Fruit fly (Drosophila melanogaster) whole organism, adult: ENCODE measurements around the gene Syt1.

Experiments used
- CG11617 ChIP-seq: fragments of 200-800 bp; sonication (Bioruptor generic); optimal IDR thresholded peaks from 2 replicates; lab custom pipeline; 2017; ENCODE audit warnings: mild to moderate bottlenecking, missing biosample characterization, missing genetic modification reagents, missing genetic modification characterization
- CG12768 ChIP-seq: fragments of 200-800 bp; sonication (Bioruptor generic); optimal IDR thresholded peaks from 2 replicates; lab custom pipeline; 2017; ENCODE audit warnings: missing biosample characterization, missing genetic modification characterization, mild to moderate bottlenecking, moderate library complexity, missing genetic modification reagents
- CG14711 ChIP-seq: fragments of 200-800 bp; sonication (Bioruptor generic); optimal IDR thresholded peaks from 2 replicates; lab custom pipeline; 2018; ENCODE audit warnings: missing biosample characterization, mild to moderate bottlenecking, missing genetic modification characterization, moderate library complexity
- CG1620 ChIP-seq: fragments of 200-800 bp; sonication (Bioruptor generic); optimal IDR thresholded peaks from 2 replicates; lab custom pipeline; 2016; ENCODE audit warnings: missing biosample characterization, missing genetic modification characterization
- CG33017 ChIP-seq: fragments of 200-800 bp; sonication (Bioruptor generic); optimal IDR thresholded peaks from 2 replicates; lab custom pipeline; 2018; ENCODE audit warnings: missing biosample characterization, mild to moderate bottlenecking, missing genetic modification characterization, moderate library complexity
- CG5204 ChIP-seq: fragments of 200-800 bp; sonication (Bioruptor generic); optimal IDR thresholded peaks from 2 replicates; lab custom pipeline; 2016; ENCODE audit warnings: missing biosample characterization, missing genetic modification characterization
- CG7045 ChIP-seq: fragments of 200-800 bp; sonication (Bioruptor generic); optimal IDR thresholded peaks from 2 replicates; lab custom pipeline; 2017; ENCODE audit warnings: missing biosample characterization, mild to moderate bottlenecking, missing genetic modification characterization
- CG7101 ChIP-seq: fragments of 200-800 bp; sonication (Bioruptor generic); optimal IDR thresholded peaks from 2 replicates; lab custom pipeline; 2018; ENCODE audit warnings: missing biosample characterization, mild to moderate bottlenecking, missing genetic modification characterization, moderate library complexity
- Clk ChIP-seq: fragments of 200-800 bp; sonication (Bioruptor generic); optimal IDR thresholded peaks from 2 replicates; lab custom pipeline; 2017; ENCODE audit warnings: missing biosample characterization, missing genetic modification characterization
- Crg-1 ChIP-seq: fragments of 200-800 bp; sonication (Bioruptor generic); optimal IDR thresholded peaks from 2 replicates; lab custom pipeline; 2016; ENCODE audit warnings: missing biosample characterization, missing genetic modification characterization
- Hr96 ChIP-seq: fragments of 200-800 bp; sonication (Bioruptor generic); optimal IDR thresholded peaks from 2 replicates; lab custom pipeline; 2016; ENCODE audit warnings: missing biosample characterization, missing genetic modification characterization
- Mnt ChIP-seq: fragments of 200-800 bp; sonication (Bioruptor generic); optimal IDR thresholded peaks from 2 replicates; lab custom pipeline; 2016; ENCODE audit warnings: missing biosample characterization, mild to moderate bottlenecking, missing genetic modification characterization
- bab1 ChIP-seq: fragments of 200-800 bp; sonication (Bioruptor generic); optimal IDR thresholded peaks from 3 replicates; lab custom pipeline; 2019; ENCODE audit warnings: missing biosample characterization, mild to moderate bottlenecking, missing genetic modification characterization, moderate library complexity
- cic ChIP-seq: fragments of 200-800 bp; sonication (Bioruptor generic); optimal IDR thresholded peaks from 2 replicates; lab custom pipeline; 2017; ENCODE audit warnings: missing biosample characterization, mild to moderate bottlenecking, missing genetic modification characterization, moderate library complexity
- cnc ChIP-seq, 2 experiments: fragments of >200 bp; optimal IDR thresholded peaks; 2 replicates each; lab custom pipeline; 2017
- kay ChIP-seq: fragments of 200-800 bp; sonication (Bioruptor generic); peaks from one replicate; lab custom pipeline; 2016; ENCODE audit warnings: missing biosample characterization, missing genetic modification characterization, borderline replicate concordance
- ovo ChIP-seq: fragments of 200-800 bp; sonication (Bioruptor generic); optimal IDR thresholded peaks from 2 replicates; lab custom pipeline; 2016; ENCODE audit warnings: missing biosample characterization, missing genetic modification characterization
- pad ChIP-seq: fragments of 200-800 bp; sonication (Bioruptor generic); optimal IDR thresholded peaks from 3 replicates; lab custom pipeline; 2017; ENCODE audit warnings: missing biosample characterization, missing genetic modification characterization, mild to moderate bottlenecking, moderate library complexity, missing genetic modification reagents
- tj ChIP-seq: fragments of 200-800 bp; sonication (Bioruptor generic); optimal IDR thresholded peaks from 3 replicates; lab custom pipeline; 2017; ENCODE audit warnings: missing biosample characterization, mild to moderate bottlenecking, missing genetic modification characterization, moderate library complexity
- toe ChIP-seq: fragments of 200-800 bp; sonication (Bioruptor generic); optimal IDR thresholded peaks from 2 replicates; lab custom pipeline; 2016; ENCODE audit warnings: missing biosample characterization, missing genetic modification characterization

Syt1 gene

DNA sequence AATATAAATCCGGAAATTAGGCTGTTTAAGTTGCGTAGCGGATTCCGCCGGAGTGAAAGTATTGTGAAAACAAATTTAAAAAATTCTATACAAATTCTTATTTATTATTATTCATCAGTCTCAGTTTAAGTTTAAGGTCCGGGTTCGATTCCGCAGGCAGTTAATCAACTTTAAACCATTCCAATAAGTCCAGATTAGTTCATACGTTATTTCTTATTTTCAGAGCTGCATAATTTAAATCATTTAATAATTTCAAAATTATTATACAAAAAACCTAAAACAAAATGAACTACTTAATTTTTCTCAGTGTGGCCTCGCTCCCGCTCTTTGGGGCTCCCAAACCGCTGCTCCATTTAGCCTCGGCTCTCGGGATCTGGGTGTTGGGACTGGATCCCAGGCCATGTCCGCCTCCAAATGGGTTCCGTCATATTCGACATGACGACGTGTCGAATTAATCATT is 30.6 kb upstream of the Syt1 start:
- TF ChIP-seq Crg-1 (no peak), toe (GFP tag; lab: Kevin White, UChicago) (peak; percentile 9), CG11617 (GFP tag; lab: Kevin White, UChicago) (no peak), Hr96 (GFP tag; lab: Kevin White, UChicago) (no peak), CG5204 (GFP tag; lab: Kevin White, UChicago) (peak; percentile 32), pad (GFP tag; lab: Kevin White, UChicago) (no peak), kay (GFP tag; lab: Kevin White, UChicago) (no peak), Mnt (no peak), Clk (no peak), cnc (optimal IDR thresholded peaks at IDR 0.05; lab: Kevin White, UChicago) (no peak), bab1 (GFP tag; lab: Kevin White, UChicago) (peak; percentile 12), CG33017 (tag; lab: Kevin White, UChicago) (no peak), CG7045 (peak; percentile 56)

dm6 chr2L:2829637-2830340 is 30.0 kb upstream of the Syt1 start, which contains the start of gene Duox:
Gene Duox, minus strand, starts transcription at chr2L:2830248.
- TF ChIP-seq ovo (GFP tag; lab: Kevin White, UChicago) (peak; percentile 13), pad (GFP tag; lab: Kevin White, UChicago) (peak; percentile 18), Hr96 (GFP tag; lab: Kevin White, UChicago) (no peak), CG7045 (no peak)

DNA sequence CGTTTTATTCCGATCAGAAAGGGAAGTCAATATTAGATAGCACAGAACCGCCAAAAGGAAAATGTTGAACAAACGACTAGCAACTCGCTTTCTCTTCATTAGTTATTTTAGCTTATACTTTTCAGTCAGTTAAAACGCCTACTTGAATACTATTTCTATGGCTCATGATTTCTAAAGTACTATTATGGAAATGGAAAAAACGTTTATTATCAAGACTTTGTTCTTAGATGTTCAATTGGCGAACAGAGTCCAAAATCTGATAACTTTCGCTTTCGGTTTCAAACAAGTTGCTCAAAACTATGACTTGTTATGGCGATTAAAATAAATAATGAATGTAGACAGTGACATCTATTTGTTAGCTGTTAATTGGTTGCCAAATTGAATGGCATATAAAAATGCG is 25.6 kb upstream of the Syt1 start, which contains the start of gene CG3123:
CG3123 (minus strand) TSS at position 101 of the 400 bp plus-strand sequence.
- no peak for TF ChIP-seq CG1620 (GFP tag; lab: Kevin White, UChicago)
- TF ChIP-seq CG11617 (GFP tag; lab: Kevin White, UChicago), result no peak
- TF ChIP-seq CG12768, result no peak
- no peak for TF ChIP-seq Crg-1
- no peak for TF ChIP-seq cnc (optimal IDR thresholded peaks at IDR 0.05; lab: Kevin White, UChicago)
- TF ChIP-seq CG14711 (tag; lab: Kevin White, UChicago), result no peak
- TF ChIP-seq pad (GFP tag; lab: Kevin White, UChicago), result no peak
- TF ChIP-seq Mnt, result no peak
- no peak for TF ChIP-seq ovo (GFP tag; lab: Kevin White, UChicago)
- TF ChIP-seq CG7101 (tag; lab: Kevin White, UChicago), result no peak
- TF ChIP-seq bab1 (GFP tag; lab: Kevin White, UChicago), result no peak
- TF ChIP-seq CG7045, result no peak
- TF ChIP-seq kay (GFP tag; lab: Kevin White, UChicago), result no peak
- no peak for TF ChIP-seq CG5204 (GFP tag; lab: Kevin White, UChicago)
- no peak for TF ChIP-seq cic (GFP tag; lab: Kevin White, UChicago)
- TF ChIP-seq Hr96 (GFP tag; lab: Kevin White, UChicago), result no peak
- no peak for TF ChIP-seq toe (GFP tag; lab: Kevin White, UChicago)
- TF ChIP-seq CG33017 (tag; lab: Kevin White, UChicago), result no peak

DNA sequence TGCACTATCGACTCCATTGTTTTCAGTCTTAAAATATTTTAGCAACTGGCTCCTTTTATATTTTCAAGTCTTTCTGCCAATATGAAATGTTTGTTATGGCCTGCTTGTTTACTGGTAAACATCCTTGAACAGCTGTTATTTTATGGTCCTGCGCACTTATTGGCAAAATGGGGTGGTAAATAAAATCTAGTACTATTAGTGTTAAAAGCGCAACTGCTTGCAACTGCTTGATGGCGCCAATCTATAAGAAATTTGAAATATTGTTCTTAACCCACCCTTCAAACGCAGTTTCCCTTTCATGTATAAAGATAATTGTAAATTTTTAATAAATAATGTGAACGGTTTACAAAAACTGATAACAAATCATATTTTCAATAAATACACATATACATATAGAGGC is 15.9 kb upstream of the Syt1 start, which contains the start of gene G6P:
G6P (minus strand) TSS at position 88 of the 400 bp plus-strand sequence.
- TF ChIP-seq CG1620 (GFP tag; lab: Kevin White, UChicago) (no peak), pad (GFP tag; lab: Kevin White, UChicago) (no peak), CG14711 (tag; lab: Kevin White, UChicago) (no peak), Clk (no peak), cic (GFP tag; lab: Kevin White, UChicago) (no peak), cnc (optimal IDR thresholded peaks at IDR 0.05; lab: Kevin White, UChicago) (no peak)

- TF ChIP-seq ovo (GFP tag; lab: Kevin White, UChicago) (no peak), tj (no peak), pad (GFP tag; lab: Kevin White, UChicago) (no peak), kay (GFP tag; lab: Kevin White, UChicago) (no peak), CG5204 (GFP tag; lab: Kevin White, UChicago) (no peak), cic (GFP tag; lab: Kevin White, UChicago) (no peak), toe (GFP tag; lab: Kevin White, UChicago) (no peak), bab1 (GFP tag; lab: Kevin White, UChicago) (no peak), CG14711 (tag; lab: Kevin White, UChicago) (no peak), CG12768 (no peak), CG33017 (tag; lab: Kevin White, UChicago) (no peak), cnc (optimal IDR thresholded peaks at IDR 0.05; lab: Kevin White, UChicago) (no peak), CG1620 (GFP tag; lab: Kevin White, UChicago) (no peak), CG11617 (GFP tag; lab: Kevin White, UChicago) (no peak), CG7101 (tag; lab: Kevin White, UChicago) (no peak), Clk (no peak), CG7045 (no peak), Crg-1 (no peak), Hr96 (GFP tag; lab: Kevin White, UChicago) (no peak)
Observed at dm6 chr2L:2812137-2812536, 12.4 kb upstream of the Syt1 start, which contains the start of gene CG2964. Gene CG2964, plus strand, starts transcription at chr2L:2812437.

DNA sequence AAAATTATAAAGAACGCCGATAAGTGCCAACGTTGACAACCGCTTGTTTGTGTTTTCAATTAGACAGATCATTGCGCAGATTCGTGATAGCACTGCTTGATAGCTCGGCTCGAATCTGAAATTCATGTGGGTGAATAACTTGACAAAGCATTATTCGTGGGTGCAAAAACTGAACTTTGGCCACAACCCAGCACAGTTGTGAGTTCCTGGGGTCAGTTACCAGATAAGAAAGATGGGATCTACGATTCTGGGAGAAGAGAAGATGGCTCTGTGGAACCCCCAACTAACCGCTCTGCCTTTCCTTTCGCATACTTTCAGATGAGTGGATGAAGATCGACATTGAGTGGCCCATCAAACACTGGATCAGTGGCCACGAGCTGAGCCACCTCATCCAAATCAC is 11.1 kb upstream of the Syt1 start:
- no peak for TF ChIP-seq ovo (GFP tag; lab: Kevin White, UChicago)
- TF ChIP-seq cic (GFP tag; lab: Kevin White, UChicago), result no peak
- TF ChIP-seq Crg-1, result no peak
- no peak for TF ChIP-seq CG14711 (tag; lab: Kevin White, UChicago)
- no peak for TF ChIP-seq Hr96 (GFP tag; lab: Kevin White, UChicago)
- TF ChIP-seq cnc (optimal IDR thresholded peaks at IDR 0.05; lab: Kevin White, UChicago), result no peak
- no peak for TF ChIP-seq bab1 (GFP tag; lab: Kevin White, UChicago)
- TF ChIP-seq CG12768, result no peak
- TF ChIP-seq toe (GFP tag; lab: Kevin White, UChicago), result no peak
- no peak for TF ChIP-seq CG7045
- no peak for TF ChIP-seq Mnt
- TF ChIP-seq tj, result no peak
- TF ChIP-seq CG1620 (GFP tag; lab: Kevin White, UChicago), result no peak
- TF ChIP-seq CG5204 (GFP tag; lab: Kevin White, UChicago), result no peak
